Fruit fly (Drosophila melanogaster) Kc167 (cell line): Measurements from ENCODE around the gene Neos.

Source experiments
- psq ChIP-seq: fragments of >200 bp; optimal IDR thresholded peaks from 2 replicates; lab custom pipeline; 2017; ENCODE audit warnings: missing external identifiers
- ttk ChIP-seq: sonication (Bioruptor generic); optimal IDR thresholded peaks from 2 replicates; lab custom pipeline; 2017; ENCODE audit warnings: missing external identifiers

DNA sequence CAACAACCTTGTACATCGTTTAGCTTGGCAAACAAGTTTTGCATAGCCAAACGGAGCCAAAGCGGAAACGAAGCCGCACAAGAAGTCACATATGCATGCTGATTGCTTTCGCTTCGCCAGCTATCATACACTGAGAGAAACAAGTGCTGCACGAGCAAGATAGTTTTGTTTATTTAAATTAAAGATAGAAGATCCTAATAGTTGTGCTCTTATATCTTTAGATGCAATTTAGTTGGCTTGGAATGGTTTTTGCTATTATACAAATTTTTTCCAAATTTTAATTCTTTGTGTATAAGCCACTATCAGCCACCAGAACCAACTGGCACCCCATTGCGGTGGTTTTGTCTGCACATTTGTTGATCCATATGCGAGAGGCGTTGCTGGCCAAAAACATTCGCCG lies 42.1 kb downstream of the Neos start:
- TF ChIP-seq ttk (lab: Kevin White, UChicago) = no peak
- no peak for TF ChIP-seq psq
